Worm (Caenorhabditis elegans): ENCODE data around the gene bath-5.
"Not testable (repeated sequence)": the region's sequence is repeated elsewhere in the genome, so short reads cannot be mapped to it uniquely, and the experiment has no call there.

bath-5 gene

DNA sequence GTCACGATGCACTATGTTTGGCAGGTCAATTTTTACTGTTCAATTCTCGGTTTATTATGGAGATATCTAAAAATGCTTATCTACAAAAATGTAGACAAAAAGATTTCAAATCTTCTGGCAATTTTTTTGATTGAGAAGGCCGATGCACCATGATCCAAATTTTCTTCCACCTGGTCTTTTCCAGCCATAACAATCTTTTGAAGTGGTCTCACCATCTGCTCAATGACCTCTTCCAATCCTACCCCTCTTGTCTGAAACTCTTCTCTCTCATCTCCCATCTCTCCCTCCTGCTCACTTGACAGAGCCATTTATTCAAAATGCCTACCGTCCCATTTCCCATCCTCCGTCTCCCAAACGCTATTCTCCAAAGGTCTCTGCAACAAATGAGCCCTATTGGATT is 19.6 kb upstream of the bath-5 start, which contains the start of gene fbxb-35:
TSS of gene fbxb-35 (plus strand) at position 301 of the 400 bp plus-strand sequence.
- TF ChIP-seq efl-1 (optimal IDR thresholded peaks at IDR 0.05), result no peak
- peak in 1 of 2 experiments; percentile 77 for TF ChIP-seq efl-1 (GFP tag; optimal IDR thresholded peaks at IDR 0.05 in 1 of 2)
- TF ChIP-seq lsy-2 (tag; optimal IDR thresholded peaks at IDR 0.05), result no peak

DNA sequence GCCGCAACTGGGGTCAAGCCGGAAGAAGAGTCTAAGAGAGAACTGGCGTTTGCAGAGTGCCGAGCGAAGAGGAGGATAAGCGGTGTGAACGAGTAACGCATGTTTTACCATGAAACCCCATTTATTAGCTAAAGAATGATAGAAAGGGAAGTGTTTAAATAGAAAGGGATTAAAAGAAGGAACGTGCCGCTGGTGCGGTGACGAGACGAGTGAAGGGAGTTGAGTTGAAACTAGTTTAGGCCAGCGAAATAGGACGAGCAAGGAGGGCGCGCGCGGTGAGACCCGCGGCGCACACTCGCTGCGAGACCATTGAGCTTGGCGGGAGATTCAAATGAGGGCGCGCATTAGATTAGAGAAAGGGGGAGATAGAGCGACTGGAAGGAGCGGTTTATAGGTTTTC is 14.8 kb upstream of the bath-5 start, which contains the start of gene math-1:
TSS of gene math-1 (minus strand) at position 101 of the 400 bp plus-strand sequence.
- not testable (repeated sequence) for TF ChIP-seq Y116A8C.19 (tag; optimal IDR thresholded peaks at IDR 0.05; ENCODE audit: borderline replicate concordance); nhr-77 (tag; optimal IDR thresholded peaks at IDR 0.05); sup-37 (GFP tag; optimal IDR thresholded peaks at IDR 0.05)

DNA sequence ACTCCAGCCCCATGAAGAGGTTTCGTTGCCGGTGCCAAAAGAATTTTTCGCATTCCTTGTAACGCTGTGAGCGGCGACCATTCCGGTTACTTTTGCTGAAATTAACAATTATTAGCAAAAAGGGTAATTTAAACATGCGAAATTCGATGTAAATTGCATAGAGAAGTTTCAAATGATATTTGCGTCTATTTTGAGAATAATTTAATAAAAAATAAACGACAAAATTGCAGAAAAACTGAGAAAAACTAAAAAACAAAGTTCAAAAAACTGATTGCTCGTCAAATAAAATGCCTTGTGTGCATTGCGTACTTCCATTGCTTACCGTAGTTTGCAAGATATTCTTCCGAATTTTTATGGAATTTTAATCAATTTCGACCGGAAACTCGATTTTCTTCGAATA is 13.8 kb upstream of the bath-5 start, which contains the start of gene bath-24:
TSS of gene bath-24 (minus strand) at position 101 of the 400 bp plus-strand sequence.
- TF ChIP-seq ztf-4 (tag; optimal IDR thresholded peaks at IDR 0.05) (no peak), zip-4 (GFP tag; optimal IDR thresholded peaks at IDR 0.05) (no peak), snpc-4 (tag; optimal IDR thresholded peaks at IDR 0.05) (no peak), nhr-12 (tag; optimal IDR thresholded peaks at IDR 0.05) (no peak), lin-15B (tag; optimal IDR thresholded peaks at IDR 0.05) (no peak), fkh-10 (GFP tag; optimal IDR thresholded peaks at IDR 0.05) (no peak), F16B12.6 (tag; optimal IDR thresholded peaks at IDR 0.05) (no peak), ama-1 (optimal IDR thresholded peaks at IDR 0.05) (no peak), unc-130 (tag; optimal IDR thresholded peaks at IDR 0.05) (no peak), jun-1 (tag; optimal IDR thresholded peaks at IDR 0.05) (no peak), alr-1 (tag; optimal IDR thresholded peaks at IDR 0.05; ENCODE audit: borderline replicate concordance) (no peak), ceh-82 (tag; optimal IDR thresholded peaks at IDR 0.05) (no peak), mep-1 (tag; optimal IDR thresholded peaks at IDR 0.05) (no peak), nhr-237 (tag; optimal IDR thresholded peaks at IDR 0.05) (no peak), egl-13 (tag; optimal IDR thresholded peaks at IDR 0.05) (no peak), pqm-1 (tag; optimal IDR thresholded peaks at IDR 0.05) (no peak), nhr-85 (tag) (no peak), ceh-90 (tag; optimal IDR thresholded peaks at IDR 0.05) (no peak)

DNA sequence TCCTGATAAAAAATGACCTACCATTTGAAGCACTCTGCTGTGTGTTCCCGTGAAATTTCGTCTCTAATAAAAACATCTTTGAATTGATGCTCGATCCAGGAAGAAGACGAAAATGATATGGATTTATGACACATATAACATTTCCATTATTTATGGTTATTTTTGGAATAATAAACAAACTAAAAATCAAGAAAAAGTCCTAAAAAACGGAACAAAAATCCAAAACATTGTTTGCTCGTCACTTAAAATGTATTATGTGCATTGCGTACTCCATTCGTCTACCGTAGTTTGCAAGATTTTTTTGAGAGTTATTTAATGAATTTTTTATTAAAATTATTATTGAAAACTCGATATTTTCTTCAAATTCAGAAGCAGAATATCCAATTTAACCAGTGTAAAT is 10.7 kb upstream of the bath-5 start, which contains the start of gene bath-20:
TSS of gene bath-20 (minus strand) at position 101 of the 400 bp plus-strand sequence.
- TF ChIP-seq pax-3 (tag; optimal IDR thresholded peaks at IDR 0.05) (no peak), efl-1 (optimal IDR thresholded peaks at IDR 0.05) (no peak), efl-1 (GFP tag; optimal IDR thresholded peaks at IDR 0.05 in 1 of 2) (peak in 1 of 2 experiments; percentile 41), C16A3.4 (tag; optimal IDR thresholded peaks at IDR 0.05) (no peak), nhr-71 (tag; optimal IDR thresholded peaks at IDR 0.05) (no peak)

DNA sequence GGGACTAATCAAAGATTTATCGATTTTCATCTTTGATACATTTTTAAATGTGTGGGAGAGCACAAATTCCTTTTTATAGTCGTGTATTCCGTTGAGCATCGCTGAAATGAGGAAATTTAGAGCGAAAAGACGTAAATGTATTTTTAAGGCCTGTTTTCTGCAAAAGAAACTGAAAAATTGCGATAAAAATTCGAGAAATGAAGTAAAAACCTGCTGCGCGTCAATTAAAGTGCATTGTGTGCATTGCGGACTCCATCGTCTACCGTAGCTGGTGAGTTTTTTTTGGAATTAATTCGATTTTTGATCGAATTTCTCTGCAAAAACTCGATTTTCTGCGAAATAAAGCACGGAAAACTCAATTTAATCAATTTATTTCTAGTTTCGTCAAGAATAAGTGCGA is 7.5 kb upstream of the bath-5 start, which contains the start of gene bath-19:
TSS of gene bath-19 (minus strand) at position 101 of the 400 bp plus-strand sequence.
- no peak for TF ChIP-seq skn-1 (tag; optimal IDR thresholded peaks at IDR 0.05)
- no peak for TF ChIP-seq mdl-1 (tag; optimal IDR thresholded peaks at IDR 0.05)
- no peak for TF ChIP-seq sox-4 (tag; optimal IDR thresholded peaks at IDR 0.05)
- TF ChIP-seq snpc-4 (tag; optimal IDR thresholded peaks at IDR 0.05), result no peak
- no peak for TF ChIP-seq nhr-19 (GFP tag; conservative IDR thresholded peaks at IDR 0.05)
- TF ChIP-seq nhr-76 (tag; optimal IDR thresholded peaks at IDR 0.05), result no peak
- no peak for TF ChIP-seq ztf-11 (tag; optimal IDR thresholded peaks at IDR 0.05)
- no peak for TF ChIP-seq ces-1 (GFP tag; optimal IDR thresholded peaks at IDR 0.05)
- TF ChIP-seq egl-27 (tag; optimal IDR thresholded peaks at IDR 0.05), result no peak
- TF ChIP-seq alr-1 (tag; optimal IDR thresholded peaks at IDR 0.05; ENCODE audit: borderline replicate concordance), result no peak
- TF ChIP-seq lir-3 (tag; optimal IDR thresholded peaks at IDR 0.05; ENCODE audit: poor library complexity), result no peak
- TF ChIP-seq ceh-63 (GFP tag; optimal IDR thresholded peaks at IDR 0.05), result no peak
- TF ChIP-seq mef-2 (tag; optimal IDR thresholded peaks at IDR 0.05), result no peak
- no peak for TF ChIP-seq nhr-28 (tag; optimal IDR thresholded peaks at IDR 0.05)
- TF ChIP-seq C04F5.9 (tag; optimal IDR thresholded peaks at IDR 0.05), result no peak
- TF ChIP-seq nhr-12 (tag; optimal IDR thresholded peaks at IDR 0.05), result no peak
- no peak for TF ChIP-seq efl-1 (optimal IDR thresholded peaks at IDR 0.05)
- TF ChIP-seq efl-1 (GFP tag; optimal IDR thresholded peaks at IDR 0.05 in 1 of 2), result no peak
- TF ChIP-seq nhr-71 (tag; optimal IDR thresholded peaks at IDR 0.05), result no peak
